Worm (Caenorhabditis elegans): Measurements from ENCODE around the gene hlh-25.

The hlh-25 gene

ce11 chrII:5579236-5579635, 44.2 kb downstream of the hlh-25 start:
- no peak for TF ChIP-seq nhr-6 (tag; optimal IDR thresholded peaks at IDR 0.05)
- TF ChIP-seq aha-1 (tag) = peak; percentile 76

- TF ChIP-seq ceh-62 (tag; optimal IDR thresholded peaks at IDR 0.05) (no peak), ZK546.5 (tag; optimal IDR thresholded peaks at IDR 0.05) (no peak), ama-1 (optimal IDR thresholded peaks at IDR 0.05) (no peak), lin-29 (GFP tag; IDR thresholded peaks at IDR 0.05) (no peak), nhr-76 (tag; optimal IDR thresholded peaks at IDR 0.05) (no peak), daf-12 (tag; optimal IDR thresholded peaks at IDR 0.05) (no peak), mes-2 (tag; optimal IDR thresholded peaks at IDR 0.05; ENCODE audit: poor library complexity, severe bottlenecking) (no peak), dpl-1 (GFP tag; optimal IDR thresholded peaks at IDR 0.05) (no peak), Y48G9A.11 (GFP tag; IDR thresholded peaks at IDR 0.05) (no peak), fkh-10 (GFP tag; optimal IDR thresholded peaks at IDR 0.05) (no peak), nhr-6 (tag; optimal IDR thresholded peaks at IDR 0.05) (no peak), skn-1 (tag; optimal IDR thresholded peaks at IDR 0.05) (no peak)
These were observed 47.3 kb downstream of the hlh-25 start, which contains the start of gene T25E4.2 for ce11 chrII:5582309-5582708. TSS of gene T25E4.2 (minus strand) at chrII:5582409.

ce11 chrII:5585788-5586187, 50.7 kb downstream of the hlh-25 start, which contains the start of gene lys-8:
TSS of gene lys-8 (plus strand) at chrII:5586178.
- TF ChIP-seq mdl-1 (tag; optimal IDR thresholded peaks at IDR 0.05) (peak in 1 of 2 experiments; percentile 17), daf-19 (GFP tag; conservative IDR thresholded peaks at IDR 0.05) (no peak), nhr-237 (tag; optimal IDR thresholded peaks at IDR 0.05) (no peak), pqm-1 (tag; optimal IDR thresholded peaks at IDR 0.05) (peak; percentile 99), tra-1 (GFP tag; IDR thresholded peaks at IDR 0.05) (peak; percentile 76; the same call in 1 of the 2 replicates), daf-16 (GFP tag; optimal IDR thresholded peaks at IDR 0.05) (no peak), daf-16 (tag; optimal IDR thresholded peaks at IDR 0.05) (peak; percentile 98), nhr-77 (tag; optimal IDR thresholded peaks at IDR 0.05) (peak; percentile 78), hlh-11 (tag; optimal IDR thresholded peaks at IDR 0.05) (peak; percentile 90), lin-1 (GFP tag; IDR thresholded peaks at IDR 0.05) (peak; percentile 54), T20F7.1 (GFP tag; optimal IDR thresholded peaks at IDR 0.05) (peak; percentile 45), mxl-3 (GFP tag; optimal IDR thresholded peaks at IDR 0.05) (peak; percentile 35), mdt-29 (GFP tag; IDR thresholded peaks at IDR 0.05) (no peak), Y5F2A.4 (GFP tag; optimal IDR thresholded peaks at IDR 0.05) (no peak), egl-43 (GFP tag; IDR thresholded peaks at IDR 0.05) (no peak), dve-1 (tag; optimal IDR thresholded peaks at IDR 0.05; ENCODE audit: insufficient read depth) (peak; percentile 89), ceh-20 (GFP tag; IDR thresholded peaks at IDR 0.05) (peak; percentile 86), nhr-48 (tag; optimal IDR thresholded peaks at IDR 0.05) (peak; percentile 33), madf-5 (GFP tag; IDR thresholded peaks at IDR 0.05) (no peak), php-3 (GFP tag; IDR thresholded peaks at IDR 0.05) (peak; percentile 99), dmd-6 (GFP tag; IDR thresholded peaks at IDR 0.05) (peak; percentile 93), nhr-102 (tag; optimal IDR thresholded peaks at IDR 0.05) (peak; percentile 16), lin-13 (GFP tag; optimal IDR thresholded peaks at IDR 0.05) (peak; percentile 13), nhr-28 (tag; optimal IDR thresholded peaks at IDR 0.05) (peak; percentile 95), R02D3.7 (tag; optimal IDR thresholded peaks at IDR 0.05) (no peak), gei-8 (GFP tag; optimal IDR thresholded peaks at IDR 0.05) (no peak)
